Fruit fly (Drosophila melanogaster) whole organism, embryonic: ENCODE results near the gene CG14326.

Experiments
- Ada2b ChIP-seq: fragments of 200-800 bp; sonication (Bioruptor generic); IDR thresholded peaks from 2 replicates; pipeline ENCODE4 v1.3.6; 2022; ENCODE audit warnings: missing biosample characterization, missing genetic modification characterization
- CG10565 ChIP-seq: fragments of 200-800 bp; sonication (Bioruptor generic); optimal IDR thresholded peaks from 3 replicates; lab custom pipeline; 2016; ENCODE audit warnings: missing biosample characterization, mild to moderate bottlenecking, missing genetic modification characterization
- CG10654 ChIP-seq: fragments of 200-800 bp; sonication (Bioruptor generic); optimal IDR thresholded peaks from 2 replicates; lab custom pipeline; 2016; ENCODE audit warnings: missing biosample characterization, missing genetic modification characterization
- CG18619 ChIP-seq: fragments of 200-800 bp; sonication (Bioruptor generic); optimal IDR thresholded peaks from 3 replicates; lab custom pipeline; 2017; ENCODE audit warnings: missing biosample characterization, mild to moderate bottlenecking, missing genetic modification characterization
- CG2199 ChIP-seq: fragments of 200-800 bp; sonication (Bioruptor generic); IDR thresholded peaks from 3 replicates; pipeline ENCODE4 v1.3.6; 2022; ENCODE audit warnings: missing biosample characterization, missing genetic modification characterization
- CG42726 ChIP-seq: fragments of 200-800 bp; sonication (Bioruptor generic); IDR thresholded peaks from 2 replicates; pipeline ENCODE4 v1.3.6; 2022; ENCODE audit warnings: missing biosample characterization, missing genetic modification characterization; ENCODE audit not compliant: partially characterized antibody
- CG7839 ChIP-seq: fragments of 200-800 bp; sonication (Bioruptor generic); optimal IDR thresholded peaks from 3 replicates; lab custom pipeline; 2018; ENCODE audit warnings: missing biosample characterization, mild to moderate bottlenecking, missing genetic modification characterization, moderate library complexity
- Side ChIP-seq: fragments of 200-800 bp; sonication (Bioruptor generic); optimal IDR thresholded peaks from 2 replicates; lab custom pipeline; 2016; ENCODE audit warnings: missing biosample characterization, missing genetic modification characterization
- dan ChIP-seq: fragments of 200-800 bp; sonication (Bioruptor generic); IDR thresholded peaks from 2 replicates; pipeline ENCODE4 v1.3.6; 2022; ENCODE audit warnings: missing biosample characterization, missing genetic modification characterization
- jumu ChIP-seq: fragments of 200-800 bp; sonication (Bioruptor generic); optimal IDR thresholded peaks from 3 replicates; lab custom pipeline; 2016; ENCODE audit warnings: missing biosample characterization, missing genetic modification characterization

CG14326 gene

DNA sequence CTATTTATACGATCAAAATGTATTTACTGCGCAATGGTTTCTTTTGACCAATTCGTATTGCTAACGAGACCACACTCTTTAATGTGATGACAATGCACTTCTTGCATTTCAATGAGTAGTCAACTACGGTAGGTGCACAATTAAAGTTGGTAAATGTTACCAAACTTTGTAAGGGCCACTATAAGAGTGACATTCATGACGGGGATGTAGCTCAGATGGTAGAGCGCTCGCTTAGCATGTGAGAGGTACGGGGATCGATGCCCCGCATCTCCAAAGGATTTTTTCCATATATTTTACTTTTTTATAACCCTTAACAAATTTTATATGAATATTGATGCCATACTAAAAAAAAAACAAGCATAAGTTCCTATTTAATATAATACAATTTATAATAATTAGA is 49.1 kb downstream of the CG14326 start (continued):
- TF ChIP-seq CG18619 (GFP tag; lab: Kevin White, UChicago) (no peak), jumu (GFP tag; lab: Kevin White, UChicago) (no peak), Ada2b (GFP tag; lab: Robert Waterston, UW) (no peak), CG10565 (GFP tag; lab: Kevin White, UChicago) (no peak), Side (GFP tag; lab: Kevin White, UChicago) (no peak), CG42726 (GFP tag; lab: Robert Waterston, UW) (peak; percentile 63; the same call in 1 of the 2 replicates), CG10654 (no peak), dan (GFP tag; lab: Robert Waterston, UW) (no peak), CG2199 (GFP tag; lab: Robert Waterston, UW) (peak; percentile 59; the same call in 1 of the 3 replicates), CG7839 (tag; lab: Kevin White, UChicago) (no peak)
- TF ChIP-seq, all 482 proteins: peak for 16
